Worm (Caenorhabditis elegans): ENCODE results near the gene C29E4.14.

DNA sequence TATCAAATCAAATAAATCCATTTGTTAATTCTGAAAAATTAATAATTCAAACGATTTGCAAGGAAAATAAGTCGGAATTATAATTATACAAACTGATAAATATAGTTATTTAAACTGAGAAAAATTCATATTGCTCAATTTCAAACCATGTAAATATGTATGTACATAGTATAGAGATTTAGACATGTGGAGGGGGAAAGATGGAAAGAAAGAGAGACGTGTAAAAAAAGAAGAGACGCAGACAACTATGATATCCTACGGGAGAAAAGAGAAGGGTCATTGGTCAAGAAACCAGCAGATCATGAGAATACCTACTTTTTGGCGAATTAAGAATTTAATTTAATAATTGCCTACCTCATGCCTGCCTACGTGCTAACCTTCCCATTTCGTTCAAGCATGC lies 38.2 kb downstream of the C29E4.14 start, which contains the start of gene C29E4.11:
- TF ChIP-seq ces-1 (GFP tag; optimal IDR thresholded peaks at IDR 0.05) (no peak), nhr-237 (tag; optimal IDR thresholded peaks at IDR 0.05) (no peak), ceh-90 (tag; optimal IDR thresholded peaks at IDR 0.05) (no peak), mep-1 (tag; optimal IDR thresholded peaks at IDR 0.05) (peak; percentile 28), lin-13 (GFP tag; optimal IDR thresholded peaks at IDR 0.05) (no peak), elt-3 (tag; optimal IDR thresholded peaks at IDR 0.05) (no peak), zag-1 (tag; optimal IDR thresholded peaks at IDR 0.05) (no peak), lin-15B (tag; optimal IDR thresholded peaks at IDR 0.05) (no peak), unc-86 (tag; optimal IDR thresholded peaks at IDR 0.05) (no peak), nhr-77 (tag; optimal IDR thresholded peaks at IDR 0.05) (no peak), lsy-2 (tag; optimal IDR thresholded peaks at IDR 0.05) (peak; percentile 0 to 34), lin-35 (GFP tag; optimal IDR thresholded peaks at IDR 0.05) (peak in 1 of 2 experiments; percentile 13), sox-4 (tag; optimal IDR thresholded peaks at IDR 0.05) (no peak), mdl-1 (tag; optimal IDR thresholded peaks at IDR 0.05) (no peak)
